Fruit fly (Drosophila melanogaster) whole organism, adult: ENCODE measurements around the gene Scox.

Source experiments
- CG12768 ChIP-seq: fragments of 200-800 bp; sonication (Bioruptor generic); optimal IDR thresholded peaks from 2 replicates; lab custom pipeline; 2017; ENCODE audit warnings: missing biosample characterization, missing genetic modification characterization, mild to moderate bottlenecking, moderate library complexity, missing genetic modification reagents
- CG33017 ChIP-seq: fragments of 200-800 bp; sonication (Bioruptor generic); optimal IDR thresholded peaks from 2 replicates; lab custom pipeline; 2018; ENCODE audit warnings: missing biosample characterization, mild to moderate bottlenecking, missing genetic modification characterization, moderate library complexity
- CG5204 ChIP-seq: fragments of 200-800 bp; sonication (Bioruptor generic); optimal IDR thresholded peaks from 2 replicates; lab custom pipeline; 2016; ENCODE audit warnings: missing biosample characterization, missing genetic modification characterization
- CG7045 ChIP-seq: fragments of 200-800 bp; sonication (Bioruptor generic); optimal IDR thresholded peaks from 2 replicates; lab custom pipeline; 2017; ENCODE audit warnings: missing biosample characterization, mild to moderate bottlenecking, missing genetic modification characterization
- Crg-1 ChIP-seq: fragments of 200-800 bp; sonication (Bioruptor generic); optimal IDR thresholded peaks from 2 replicates; lab custom pipeline; 2016; ENCODE audit warnings: missing biosample characterization, missing genetic modification characterization
- Mnt ChIP-seq: fragments of 200-800 bp; sonication (Bioruptor generic); optimal IDR thresholded peaks from 2 replicates; lab custom pipeline; 2016; ENCODE audit warnings: missing biosample characterization, mild to moderate bottlenecking, missing genetic modification characterization
- cnc ChIP-seq, 2 experiments: fragments of >200 bp; optimal IDR thresholded peaks; 2 replicates each; lab custom pipeline; 2017
- kay ChIP-seq: fragments of 200-800 bp; sonication (Bioruptor generic); peaks from one replicate; lab custom pipeline; 2016; ENCODE audit warnings: missing biosample characterization, missing genetic modification characterization, borderline replicate concordance

dm6 chr2L:5005464-5005764 lies 36.7 kb upstream of the Scox start:
- TF ChIP-seq CG7045 (GFP tag; lab: Kevin White, UChicago): no peak
- TF ChIP-seq CG12768 (GFP tag; lab: Kevin White, UChicago): no peak
- TF ChIP-seq kay (GFP tag; lab: Kevin White, UChicago): no peak
- no peak for TF ChIP-seq CG33017 (tag; lab: Kevin White, UChicago)
- no peak for TF ChIP-seq Mnt
- TF ChIP-seq Crg-1 (GFP tag; lab: Kevin White, UChicago): no peak
- TF ChIP-seq CG5204: no peak
- no peak for TF ChIP-seq cnc (optimal IDR thresholded peaks at IDR 0.05; lab: Kevin White, UChicago)
